Worm (Caenorhabditis elegans) whole organism, L4 larva: ENCODE results near the gene F31E3.6.

Experiments
- T20F7.1 ChIP-seq: fragments of 200-800 bp; sonication (Bioruptor generic); optimal IDR thresholded peaks from 2 replicates; lab custom pipeline; 2018; ENCODE audit warnings: mild to moderate bottlenecking, missing genetic modification characterization, missing compliant biosample characterization
- Y48G9A.11 ChIP-seq: fragments of 200-800 bp; sonication (Bioruptor generic); IDR thresholded peaks from 2 replicates; pipeline ENCODE4 v1.3.6; 2022; ENCODE audit warnings: missing genetic modification reagents, missing genetic modification characterization, missing compliant biosample characterization
- Y5F2A.4 ChIP-seq: fragments of 200-800 bp; sonication (Bioruptor generic); optimal IDR thresholded peaks from 2 replicates; lab custom pipeline; 2018; ENCODE audit warnings: mild to moderate bottlenecking, missing genetic modification characterization, missing compliant biosample characterization
- ZK337.2 ChIP-seq: fragments of 200-800 bp; sonication (Bioruptor generic); IDR thresholded peaks from 2 replicates; pipeline ENCODE4 v1.3.6; 2022; ENCODE audit warnings: missing genetic modification reagents, missing genetic modification characterization, missing compliant biosample characterization
- ama-1 ChIP-seq: fragments of 150-350 bp; optimal IDR thresholded peaks from 2 replicates; lab custom pipeline; 2014; ENCODE audit warnings: inconsistent platforms, mixed read lengths
- ceh-20 ChIP-seq: fragments of 200-800 bp; sonication (Bioruptor generic); IDR thresholded peaks from 2 replicates; pipeline ENCODE4 v1.3.6; 2022; ENCODE audit warnings: missing genetic modification reagents, missing genetic modification characterization, missing compliant biosample characterization
- ceh-28 ChIP-seq: fragments of 150-350 bp; optimal IDR thresholded peaks from 2 replicates; lab custom pipeline; 2014; ENCODE audit warnings: missing biosample characterization, missing genetic modification reagents, missing genetic modification characterization
- ceh-32 ChIP-seq: sonication (generic microtip); optimal IDR thresholded peaks from 2 replicates; lab custom pipeline; 2016; ENCODE audit warnings: mild to moderate bottlenecking, missing genetic modification characterization, missing compliant biosample characterization; ENCODE audit not compliant: poor library complexity
- ceh-44 ChIP-seq: fragments of 200-800 bp; sonication (Bioruptor generic); IDR thresholded peaks from 2 replicates; pipeline ENCODE4 v1.3.6; 2022; ENCODE audit warnings: missing genetic modification reagents, missing genetic modification characterization, missing compliant biosample characterization
- ceh-82 ChIP-seq: sonication (generic microtip); optimal IDR thresholded peaks from 2 replicates; lab custom pipeline; 2017; ENCODE audit warnings: missing biosample characterization, missing genetic modification characterization
- cey-2 ChIP-seq: sonication (generic microtip); optimal IDR thresholded peaks from 3 replicates; lab custom pipeline; 2017; ENCODE audit warnings: missing genetic modification characterization, mild to moderate bottlenecking, missing compliant biosample characterization, antibody characterized with exemption, borderline replicate concordance; ENCODE audit not compliant: insufficient read depth
- daf-12 ChIP-seq: fragments of 150-350 bp; optimal IDR thresholded peaks from 2 replicates; lab custom pipeline; 2014; ENCODE audit warnings: missing biosample characterization, missing genetic modification reagents, missing genetic modification characterization
- daf-16 ChIP-seq, 3 experiments: sonication (generic microtip); optimal IDR thresholded peaks; 2 replicates each; lab custom pipeline; 2016 to 2017; ENCODE audit warnings: missing genetic modification characterization in 3 of 3, missing genetic modification reagents in 3 of 3, mild to moderate bottlenecking in 2 of 3, missing compliant biosample characterization in 2 of 3, missing biosample characterization in 1 of 3, moderate library complexity in 1 of 3
- daf-19 ChIP-seq: fragments of 200-800 bp; sonication (Bioruptor generic); conservative IDR thresholded peaks from 2 replicates; pipeline ENCODE4 v1.3.6; 2022; ENCODE audit warnings: missing genetic modification characterization, missing compliant biosample characterization
- dmd-6 ChIP-seq: fragments of 200-800 bp; sonication (Bioruptor generic); IDR thresholded peaks from 2 replicates; pipeline ENCODE4 v1.3.6; 2022; ENCODE audit warnings: missing genetic modification reagents, missing genetic modification characterization, missing compliant biosample characterization
- dmd-8 ChIP-seq: fragments of 200-800 bp; sonication (Bioruptor generic); IDR thresholded peaks from 2 replicates; pipeline ENCODE4 v1.3.6; 2022; ENCODE audit warnings: missing genetic modification characterization, missing compliant biosample characterization
- dmd-9 ChIP-seq: fragments of 200-800 bp; sonication (Bioruptor generic); IDR thresholded peaks from 2 replicates; pipeline ENCODE4 v1.3.6; 2022; ENCODE audit warnings: missing genetic modification reagents, missing genetic modification characterization, missing compliant biosample characterization
- egl-27 ChIP-seq: sonication (generic microtip); optimal IDR thresholded peaks from 3 replicates; lab custom pipeline; 2017; ENCODE audit warnings: missing biosample characterization, missing genetic modification reagents, missing genetic modification characterization
- egl-43 ChIP-seq: fragments of 200-800 bp; sonication (Bioruptor generic); IDR thresholded peaks from 2 replicates; pipeline ENCODE4 v1.3.6; 2022; ENCODE audit warnings: missing genetic modification reagents, missing genetic modification characterization, missing compliant biosample characterization
- hlh-30 ChIP-seq: sonication (generic microtip); optimal IDR thresholded peaks from 2 replicates; lab custom pipeline; 2017; ENCODE audit warnings: antibody characterized with exemption, mild to moderate bottlenecking, missing genetic modification characterization, missing compliant biosample characterization; ENCODE audit not compliant: insufficient read depth
- hmg-1.1 ChIP-seq: fragments of 200-800 bp; sonication (Bioruptor generic); IDR thresholded peaks from 2 replicates; pipeline ENCODE4 v1.3.6; 2022; ENCODE audit warnings: missing genetic modification reagents, missing genetic modification characterization, missing compliant biosample characterization
- jun-1 ChIP-seq: fragments of 150-350 bp; optimal IDR thresholded peaks from 2 replicates; lab custom pipeline; 2014; ENCODE audit warnings: missing biosample characterization, missing genetic modification reagents, missing genetic modification characterization
- lim-7 ChIP-seq: fragments of 200-800 bp; sonication (Bioruptor generic); IDR thresholded peaks from 2 replicates; pipeline ENCODE4 v1.3.6; 2022; ENCODE audit warnings: missing genetic modification characterization, missing compliant biosample characterization
- lin-39 ChIP-seq: fragments of 150-350 bp; optimal IDR thresholded peaks from 2 replicates; lab custom pipeline; 2014; ENCODE audit warnings: missing biosample characterization, missing genetic modification reagents, missing genetic modification characterization
- lir-3 ChIP-seq: sonication (generic microtip); optimal IDR thresholded peaks from 2 replicates; lab custom pipeline; 2016; ENCODE audit warnings: mild to moderate bottlenecking, missing genetic modification characterization, missing compliant biosample characterization
- madf-9 ChIP-seq: fragments of 200-800 bp; sonication (Bioruptor generic); conservative IDR thresholded peaks from 2 replicates; pipeline ENCODE4 v1.3.6; 2022; ENCODE audit warnings: missing genetic modification reagents, missing genetic modification characterization, missing compliant biosample characterization
- mdl-1 ChIP-seq, 2 experiments: fragments of 150-350 bp in 1 of 2; sonication (generic microtip) in 1 of 2; optimal IDR thresholded peaks; 2 replicates each; lab custom pipeline; 2014 to 2017; ENCODE audit warnings: missing biosample characterization in 2 of 2, missing genetic modification characterization in 2 of 2
- mep-1 ChIP-seq: fragments of 150-350 bp; sonication (generic microtip); optimal IDR thresholded peaks from 3 replicates; lab custom pipeline; 2014; ENCODE audit warnings: missing biosample characterization, missing genetic modification characterization
- mes-2 ChIP-seq: sonication (generic microtip); optimal IDR thresholded peaks from 2 replicates; lab custom pipeline; 2016; ENCODE audit warnings: missing genotype, mild to moderate bottlenecking, missing genetic modification characterization, missing compliant biosample characterization; ENCODE audit not compliant: poor library complexity, severe bottlenecking
- mxl-2 ChIP-seq: fragments of 200-800 bp; sonication (Bioruptor generic); conservative IDR thresholded peaks from 2 replicates; pipeline ENCODE4 v1.3.6; 2022; ENCODE audit warnings: missing genetic modification reagents, missing genetic modification characterization, missing compliant biosample characterization
- nhr-102 ChIP-seq: sonication (generic microtip); optimal IDR thresholded peaks from 2 replicates; lab custom pipeline; 2016; ENCODE audit warnings: mild to moderate bottlenecking, missing genetic modification characterization, moderate library complexity, missing compliant biosample characterization
- nhr-11 ChIP-seq: fragments of 150-350 bp; optimal IDR thresholded peaks from 2 replicates; lab custom pipeline; 2014; ENCODE audit warnings: missing biosample characterization, missing genetic modification characterization
- nhr-25 ChIP-seq: sonication (generic microtip); optimal IDR thresholded peaks from 2 replicates; lab custom pipeline; 2017; ENCODE audit warnings: missing genetic modification characterization, mild to moderate bottlenecking, missing compliant biosample characterization, antibody characterized with exemption, moderate library complexity, borderline replicate concordance; ENCODE audit not compliant: insufficient read depth
- nhr-41 ChIP-seq: fragments of 200-800 bp; sonication (Bioruptor generic); IDR thresholded peaks from 2 replicates; pipeline ENCODE4 v1.3.6; 2022; ENCODE audit warnings: missing genetic modification reagents, missing genetic modification characterization, missing compliant biosample characterization
- nhr-76 ChIP-seq: fragments of 150-350 bp; optimal IDR thresholded peaks from 2 replicates; lab custom pipeline; 2014; ENCODE audit warnings: missing biosample characterization, missing genetic modification characterization
- pha-4 ChIP-seq, 2 experiments: fragments of 150-350 bp in 1 of 2; fragments of 200-800 bp in 1 of 2; sonication (Bioruptor generic) in 1 of 2; IDR thresholded peaks in 1 of 2; optimal IDR thresholded peaks in 1 of 2; 2 replicates each; pipeline versions ENCODE4 v1.3.6 to Lab custom; 2014 to 2022; ENCODE audit warnings: missing genetic modification characterization in 2 of 2, missing genetic modification reagents in 2 of 2, missing biosample characterization in 1 of 2, missing compliant biosample characterization in 1 of 2
- pqm-1 ChIP-seq: sonication (generic microtip); optimal IDR thresholded peaks from 2 replicates; lab custom pipeline; 2017; ENCODE audit warnings: missing biosample characterization, missing genetic modification characterization
- sdz-12 ChIP-seq: fragments of 200-800 bp; sonication (Bioruptor generic); optimal IDR thresholded peaks from 2 replicates; lab custom pipeline; 2018; ENCODE audit warnings: mild to moderate bottlenecking, missing genetic modification characterization, missing compliant biosample characterization
- set-16 ChIP-seq: fragments of 200-800 bp; sonication (Bioruptor generic); IDR thresholded peaks from 2 replicates; pipeline ENCODE4 v1.3.6; 2022; ENCODE audit warnings: missing genetic modification reagents, missing genetic modification characterization, missing compliant biosample characterization
- skn-1 ChIP-seq: fragments of 150-350 bp; optimal IDR thresholded peaks from 2 replicates; lab custom pipeline; 2014; ENCODE audit warnings: missing biosample characterization, missing genetic modification characterization
- snpc-1.2 ChIP-seq: fragments of 200-800 bp; sonication (Bioruptor generic); IDR thresholded peaks from 2 replicates; pipeline ENCODE4 v1.3.6; 2022; ENCODE audit warnings: missing genetic modification reagents, missing genetic modification characterization, missing compliant biosample characterization
- snpc-4 ChIP-seq: fragments of 150-350 bp; optimal IDR thresholded peaks from 2 replicates; lab custom pipeline; 2014; ENCODE audit warnings: missing biosample characterization, missing genetic modification characterization
- tag-97 ChIP-seq: fragments of 200-800 bp; sonication (Bioruptor generic); IDR thresholded peaks from 2 replicates; pipeline ENCODE4 v1.3.6; 2022; ENCODE audit warnings: missing genetic modification characterization, missing compliant biosample characterization
- unc-39 ChIP-seq: sonication (generic microtip); optimal IDR thresholded peaks from 2 replicates; lab custom pipeline; 2017; ENCODE audit warnings: missing biosample characterization, missing genetic modification characterization
- vab-7 ChIP-seq: fragments of 200-800 bp; sonication (Bioruptor generic); IDR thresholded peaks from 2 replicates; pipeline ENCODE4 v1.3.6; 2022; ENCODE audit warnings: missing genetic modification reagents, missing genetic modification characterization, missing compliant biosample characterization
- zag-1 ChIP-seq: fragments of 150-350 bp; optimal IDR thresholded peaks from 2 replicates; lab custom pipeline; 2014; ENCODE audit warnings: missing biosample characterization, missing genetic modification characterization
- zfp-2 ChIP-seq: sonication (generic microtip); optimal IDR thresholded peaks from 2 replicates; lab custom pipeline; 2016; ENCODE audit warnings: mild to moderate bottlenecking, missing genetic modification characterization, missing compliant biosample characterization
- ztf-11 ChIP-seq: fragments of 150-350 bp; optimal IDR thresholded peaks from 2 replicates; lab custom pipeline; 2014; ENCODE audit warnings: missing biosample characterization, missing genetic modification characterization

F31E3.6 gene

DNA sequence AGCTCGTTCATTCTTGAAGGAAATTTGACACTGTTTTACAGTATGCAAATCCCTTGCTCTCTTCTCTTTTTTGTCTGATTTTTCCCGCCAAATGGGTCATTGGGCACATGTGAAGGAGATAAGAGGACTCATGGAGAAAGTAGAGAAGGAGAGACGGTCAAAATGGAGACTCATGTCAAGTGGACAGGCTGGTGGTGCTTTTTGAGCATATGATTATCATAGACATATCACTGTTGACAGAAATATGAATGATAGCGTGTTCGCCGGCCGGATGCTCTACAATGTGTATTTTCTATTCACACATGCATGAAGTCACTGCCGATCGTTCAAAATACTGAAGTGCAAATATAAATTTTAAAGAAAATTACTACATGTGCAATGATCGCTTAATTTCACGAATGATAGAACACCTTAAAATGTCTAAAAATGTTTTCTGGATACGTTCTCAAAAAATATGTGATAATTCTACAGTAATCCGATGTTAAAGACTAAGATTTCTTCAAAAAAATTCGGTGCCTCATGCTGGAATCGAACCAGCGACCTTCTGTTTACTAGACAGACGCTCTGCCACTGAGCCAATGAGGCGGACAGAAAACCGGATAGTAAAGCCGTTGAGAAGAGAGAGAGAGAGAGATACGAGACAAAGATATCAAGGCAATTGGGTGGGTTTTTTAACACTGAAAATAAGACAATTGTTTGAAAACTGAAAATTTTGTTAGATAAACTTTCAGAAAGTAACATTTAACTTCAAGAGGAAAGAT lies 48.3 kb downstream of the F31E3.6 start (continued):
- TF ChIP-seq nhr-102 = no peak
- TF ChIP-seq hlh-30 (tag; lab: Kevin White, UChicago) = peak; percentile 45
- no peak for TF ChIP-seq ceh-28 (tag; lab: Kevin White, UChicago)
- TF ChIP-seq unc-39 (tag; lab: Kevin White, UChicago) = no peak
- TF ChIP-seq ZK337.2 (GFP tag; lab: Robert Waterston, UW) = no peak
- no peak for TF ChIP-seq snpc-1.2 (GFP tag; lab: Robert Waterston, UW)
- no peak for TF ChIP-seq ceh-82 (tag; lab: Kevin White, UChicago)
- no peak for TF ChIP-seq cey-2 (tag; lab: Kevin White, UChicago)
- no peak for TF ChIP-seq zfp-2 (tag; lab: Kevin White, UChicago)
- TF ChIP-seq nhr-76 = no peak
- TF ChIP-seq lir-3 (tag; lab: Kevin White, UChicago) = no peak
- no peak for TF ChIP-seq set-16
- peak; percentile 29 for TF ChIP-seq Y5F2A.4 (GFP tag; lab: Kevin White, UChicago)
- no peak for TF ChIP-seq tag-97
- no peak for TF ChIP-seq nhr-11 (tag; lab: Kevin White, UChicago)
- TF ChIP-seq dmd-8 (GFP tag; lab: Robert Waterston, UW) = no peak
- no peak for TF ChIP-seq mxl-2 (GFP tag; lab: Robert Waterston, UW)
- TF ChIP-seq madf-9 (GFP tag; lab: Robert Waterston, UW) = no peak; the same call in 1 of the 2 replicates
- TF ChIP-seq nhr-25 (tag; lab: Kevin White, UChicago) = no peak
- no peak for TF ChIP-seq ceh-44 (GFP tag; lab: Robert Waterston, UW)
- TF ChIP-seq pqm-1 (tag; lab: Kevin White, UChicago) = no peak
- no peak for TF ChIP-seq daf-12 (tag; lab: Kevin White, UChicago)
- no peak for TF ChIP-seq Y48G9A.11 (GFP tag; lab: Robert Waterston, UW)
- no peak for TF ChIP-seq dmd-9 (GFP tag; lab: Robert Waterston, UW)
- TF ChIP-seq nhr-41 (GFP tag; lab: Robert Waterston, UW) = no peak
- TF ChIP-seq vab-7 = 0 out of 2 replicates have a peak, but pooled peaks have one; percentile 28
- TF ChIP-seq snpc-4 (tag; lab: Kevin White, UChicago) = peak; percentile 75
- peak; percentile 43 for TF ChIP-seq mep-1 (tag; lab: Kevin White, UChicago)
- TF ChIP-seq skn-1 (tag; lab: Kevin White, UChicago) = no peak
- no peak for TF ChIP-seq sdz-12 (GFP tag; lab: Kevin White, UChicago)
- no peak for TF ChIP-seq mdl-1 (tag; optimal IDR thresholded peaks at IDR 0.05; lab: Kevin White, UChicago)
- peak; percentile 61 for TF ChIP-seq dmd-6
- TF ChIP-seq jun-1 (tag; lab: Kevin White, UChicago) = no peak
- TF ChIP-seq lin-39 = no peak
- TF ChIP-seq zag-1 (tag; lab: Kevin White, UChicago) = no peak
- TF ChIP-seq ceh-32 (tag; lab: Kevin White, UChicago) = no peak
- TF ChIP-seq egl-43 (GFP tag; lab: Robert Waterston, UW) = no peak; the same call in 1 of the 2 replicates
- no peak for TF ChIP-seq ceh-20 (GFP tag; lab: Robert Waterston, UW)
- TF ChIP-seq pha-4 (GFP tag; IDR thresholded peaks at IDR 0.05; lab: Robert Waterston, UW) = 0 out of 2 replicates have a peak, but pooled peaks have one; percentile 52
- no peak for TF ChIP-seq pha-4 (tag; optimal IDR thresholded peaks at IDR 0.05; lab: Kevin White, UChicago)
- no peak for TF ChIP-seq ztf-11 (tag; lab: Kevin White, UChicago)
- 0 out of 2 replicates have a peak, but pooled peaks have one; percentile 44 for TF ChIP-seq lim-7 (GFP tag; lab: Robert Waterston, UW)
- TF ChIP-seq daf-19 = no peak
- peak; percentile 51; the same call in 1 of the 2 replicates for TF ChIP-seq hmg-1.1
- peak in 1 of 2 experiments; percentile 67 for TF ChIP-seq daf-16 (GFP tag; optimal IDR thresholded peaks at IDR 0.05; lab: Kevin White, UChicago)
- peak; percentile 50 for TF ChIP-seq daf-16 (tag; optimal IDR thresholded peaks at IDR 0.05; lab: Kevin White, UChicago)
- TF ChIP-seq mes-2 (tag; lab: Kevin White, UChicago) = peak; percentile 62
- no peak for TF ChIP-seq egl-27
- TF ChIP-seq ama-1 (lab: Kevin White, UChicago) = no peak
- no peak for TF ChIP-seq T20F7.1 (GFP tag; lab: Kevin White, UChicago)
